Fruit fly (Drosophila melanogaster) whole organism, embryonic: Measurements from ENCODE around the gene Pmm2.

Experiments
- Abd-B ChIP-seq: fragments of 200-800 bp; sonication (Bioruptor generic); optimal IDR thresholded peaks from 2 replicates; lab custom pipeline; 2018; ENCODE audit warnings: missing biosample characterization, mild to moderate bottlenecking, missing genetic modification characterization, moderate library complexity
- Antp ChIP-seq: fragments of 200-800 bp; sonication (Bioruptor generic); optimal IDR thresholded peaks from 3 replicates; lab custom pipeline; 2016; ENCODE audit warnings: missing biosample characterization, missing genetic modification characterization
- CG10654 ChIP-seq: fragments of 200-800 bp; sonication (Bioruptor generic); optimal IDR thresholded peaks from 2 replicates; lab custom pipeline; 2016; ENCODE audit warnings: missing biosample characterization, missing genetic modification characterization
- CG11398 ChIP-seq: fragments of 200-800 bp; sonication (Bioruptor generic); optimal IDR thresholded peaks from 2 replicates; lab custom pipeline; 2016; ENCODE audit warnings: missing biosample characterization, missing genetic modification characterization
- CG12391 ChIP-seq: fragments of 200-800 bp; sonication (Bioruptor generic); optimal IDR thresholded peaks from 3 replicates; lab custom pipeline; 2018; ENCODE audit warnings: missing biosample characterization, mild to moderate bottlenecking, missing genetic modification characterization, moderate library complexity
- CG12659 ChIP-seq: fragments of 200-800 bp; sonication (Bioruptor generic); optimal IDR thresholded peaks from 3 replicates; lab custom pipeline; 2017; ENCODE audit warnings: mild to moderate bottlenecking, missing biosample characterization, missing genetic modification reagents, missing genetic modification characterization
- CG15073 ChIP-seq: fragments of 200-800 bp; sonication (Bioruptor generic); optimal IDR thresholded peaks from 2 replicates; lab custom pipeline; 2016; ENCODE audit warnings: missing biosample characterization, missing genetic modification characterization
- CG2712 ChIP-seq: fragments of 200-800 bp; optimal IDR thresholded peaks from 3 replicates; lab custom pipeline; 2019; ENCODE audit warnings: missing biosample characterization, mild to moderate bottlenecking, missing genetic modification characterization, moderate library complexity
- CG31224 ChIP-seq: fragments of 200-800 bp; sonication (Bioruptor generic); IDR thresholded peaks from 2 replicates; pipeline ENCODE4 v1.3.6; 2022; ENCODE audit warnings: missing biosample characterization, missing genetic modification characterization
- CG3163 ChIP-seq: fragments of 200-800 bp; sonication (Bioruptor generic); optimal IDR thresholded peaks from 3 replicates; lab custom pipeline; 2016; ENCODE audit warnings: missing biosample characterization, missing genetic modification characterization
- CG32532 ChIP-seq: fragments of 200-800 bp; sonication (Bioruptor generic); IDR thresholded peaks from 2 replicates; pipeline ENCODE4 v1.3.6; 2022; ENCODE audit warnings: missing biosample characterization, missing genetic modification characterization
- CG32767 ChIP-seq: fragments of 200-800 bp; sonication (Bioruptor generic); IDR thresholded peaks from 2 replicates; pipeline ENCODE4 v1.3.6; 2022; ENCODE audit warnings: missing biosample characterization, missing genetic modification characterization
- CG34224 ChIP-seq: fragments of 200-800 bp; sonication (Bioruptor generic); IDR thresholded peaks from 3 replicates; pipeline ENCODE4 v1.3.6; 2022; ENCODE audit warnings: missing biosample characterization, missing genetic modification characterization; ENCODE audit not compliant: partially characterized antibody
- CG3838 ChIP-seq: fragments of 200-800 bp; sonication (Bioruptor generic); optimal IDR thresholded peaks from 3 replicates; lab custom pipeline; 2016; ENCODE audit warnings: missing biosample characterization, missing genetic modification characterization
- CG4282 ChIP-seq: fragments of 200-800 bp; sonication (Bioruptor generic); optimal IDR thresholded peaks from 2 replicates; lab custom pipeline; 2016; ENCODE audit warnings: missing biosample characterization, missing genetic modification characterization
- CG6272 ChIP-seq: fragments of 200-800 bp; sonication (Bioruptor generic); IDR thresholded peaks from 2 replicates; pipeline ENCODE4 v1.3.6; 2022; ENCODE audit warnings: missing biosample characterization, missing genetic modification characterization
- CG7786 ChIP-seq: fragments of 200-800 bp; sonication (Bioruptor generic); optimal IDR thresholded peaks from 2 replicates; lab custom pipeline; 2016; ENCODE audit warnings: missing biosample characterization, missing genetic modification characterization
- CG8765 ChIP-seq: fragments of 200-800 bp; sonication (Bioruptor generic); IDR thresholded peaks from 2 replicates; pipeline ENCODE4 v1.3.6; 2022; ENCODE audit warnings: missing biosample characterization, missing genetic modification characterization
- CoRest ChIP-seq: fragments of 200-800 bp; sonication (Bioruptor generic); optimal IDR thresholded peaks from 3 replicates; lab custom pipeline; 2018; ENCODE audit warnings: missing biosample characterization, mild to moderate bottlenecking, missing genetic modification characterization, moderate library complexity
- Deaf1 ChIP-seq: fragments of 200-800 bp; optimal IDR thresholded peaks from 3 replicates; lab custom pipeline; 2019; ENCODE audit warnings: missing biosample characterization, mild to moderate bottlenecking, missing genetic modification characterization, moderate library complexity
- Gug ChIP-seq: fragments of 200-800 bp; sonication (Bioruptor generic); IDR thresholded peaks from 4 replicates; pipeline ENCODE4 v1.3.6; 2022; ENCODE audit warnings: missing biosample characterization, missing genetic modification characterization
- Hey ChIP-seq: fragments of 200-800 bp; sonication (Bioruptor generic); optimal IDR thresholded peaks from 3 replicates; lab custom pipeline; 2018; ENCODE audit warnings: missing biosample characterization, mild to moderate bottlenecking, missing genetic modification characterization
- HmgZ ChIP-seq: fragments of 200-800 bp; sonication (Bioruptor generic); optimal IDR thresholded peaks from 2 replicates; lab custom pipeline; 2018; ENCODE audit warnings: missing biosample characterization, mild to moderate bottlenecking, missing genetic modification characterization
- Hsf ChIP-seq: fragments of 200-800 bp; sonication (Bioruptor generic); optimal IDR thresholded peaks from 3 replicates; lab custom pipeline; 2016; ENCODE audit warnings: missing biosample characterization, missing genetic modification characterization
- NC2α ChIP-seq: fragments of 200-800 bp; sonication (Bioruptor generic); optimal IDR thresholded peaks from 2 replicates; lab custom pipeline; 2016; ENCODE audit warnings: missing biosample characterization, missing genetic modification characterization
- Oli ChIP-seq: fragments of 200-800 bp; sonication (Bioruptor generic); optimal IDR thresholded peaks from 2 replicates; lab custom pipeline; 2018; ENCODE audit warnings: missing biosample characterization, mild to moderate bottlenecking, missing genetic modification characterization, moderate library complexity
- Optix ChIP-seq: fragments of 200-800 bp; sonication (Bioruptor generic); IDR thresholded peaks from 3 replicates; pipeline ENCODE4 v1.3.6; 2022; ENCODE audit warnings: missing biosample characterization, missing genetic modification characterization
- Ptx1 ChIP-seq: fragments of 200-800 bp; sonication (Bioruptor generic); IDR thresholded peaks from 2 replicates; pipeline ENCODE4 v1.3.6; 2022; ENCODE audit warnings: missing biosample characterization, missing genetic modification characterization
- Rfx ChIP-seq: fragments of 200-800 bp; sonication (Bioruptor generic); IDR thresholded peaks from 2 replicates; pipeline ENCODE4 v1.3.6; 2022; ENCODE audit warnings: missing biosample characterization, missing genetic modification characterization
- Six4 ChIP-seq: fragments of 200-800 bp; sonication (Bioruptor generic); optimal IDR thresholded peaks from 2 replicates; lab custom pipeline; 2016; ENCODE audit warnings: missing biosample characterization, missing genetic modification characterization
- ara ChIP-seq: fragments of 200-800 bp; sonication (Bioruptor generic); IDR thresholded peaks from 2 replicates; pipeline ENCODE4 v1.3.6; 2022; ENCODE audit warnings: missing biosample characterization, missing genetic modification characterization
- bcd ChIP-seq: fragments of 200-800 bp; sonication (Bioruptor generic); optimal IDR thresholded peaks from 2 replicates; lab custom pipeline; 2017; ENCODE audit warnings: missing biosample characterization, mild to moderate bottlenecking, missing genetic modification characterization
- cg ChIP-seq: fragments of 200-800 bp; sonication (Bioruptor generic); optimal IDR thresholded peaks from 3 replicates; lab custom pipeline; 2019; ENCODE audit warnings: missing biosample characterization, mild to moderate bottlenecking, missing genetic modification characterization, moderate library complexity
- crp ChIP-seq, 2 experiments: fragments of 200-800 bp; sonication (Bioruptor generic); optimal IDR thresholded peaks; 2 replicates in 1 of 2; 3 replicates in 1 of 2; lab custom pipeline; 2017; ENCODE audit warnings: missing biosample characterization in 2 of 2, missing genetic modification characterization in 2 of 2, mild to moderate bottlenecking in 1 of 2, moderate library complexity in 1 of 2
- dimm ChIP-seq: fragments of 200-800 bp; sonication (Bioruptor generic); IDR thresholded peaks from 2 replicates; pipeline ENCODE4 v1.3.6; 2022; ENCODE audit warnings: missing biosample characterization, missing genetic modification characterization
- exex ChIP-seq: fragments of 200-800 bp; sonication (Bioruptor generic); optimal IDR thresholded peaks from 4 replicates; lab custom pipeline; 2018; ENCODE audit warnings: missing biosample characterization, mild to moderate bottlenecking, missing genetic modification characterization, moderate library complexity
- h ChIP-seq: fragments of >200 bp; optimal IDR thresholded peaks from 2 replicates; lab custom pipeline; 2017
- her ChIP-seq: fragments of 200-800 bp; sonication (Bioruptor generic); optimal IDR thresholded peaks from 2 replicates; lab custom pipeline; 2016; ENCODE audit warnings: missing biosample characterization, missing genetic modification characterization
- jigr1 ChIP-seq: fragments of 200-800 bp; sonication (Bioruptor generic); IDR thresholded peaks from 3 replicates; pipeline ENCODE4 v1.3.6; 2022; ENCODE audit warnings: missing biosample characterization, missing genetic modification characterization
- ken ChIP-seq: fragments of 200-800 bp; sonication (Bioruptor generic); IDR thresholded peaks from 3 replicates; pipeline ENCODE4 v1.3.6; 2022; ENCODE audit warnings: missing biosample characterization, missing genetic modification characterization
- lbe ChIP-seq: fragments of 200-800 bp; sonication (Bioruptor generic); optimal IDR thresholded peaks from 2 replicates; lab custom pipeline; 2016; ENCODE audit warnings: missing biosample characterization, mild to moderate bottlenecking, missing genetic modification characterization
- lmd ChIP-seq: fragments of 200-800 bp; sonication (Bioruptor generic); IDR thresholded peaks from 2 replicates; pipeline ENCODE4 v1.3.6; 2022; ENCODE audit warnings: missing biosample characterization, missing genetic modification characterization
- luna ChIP-seq: fragments of 200-800 bp; sonication (Bioruptor generic); optimal IDR thresholded peaks from 2 replicates; lab custom pipeline; 2016; ENCODE audit warnings: missing biosample characterization, missing genetic modification characterization
- mam ChIP-seq: fragments of 200-800 bp; sonication (Bioruptor generic); optimal IDR thresholded peaks from 3 replicates; lab custom pipeline; 2016; ENCODE audit warnings: missing biosample characterization, missing genetic modification characterization
- mld ChIP-seq: fragments of 200-800 bp; sonication (Bioruptor generic); IDR thresholded peaks from 3 replicates; pipeline ENCODE4 v1.3.6; 2022; ENCODE audit warnings: missing biosample characterization, missing genetic modification characterization; ENCODE audit not compliant: partially characterized antibody
- nmo ChIP-seq: fragments of 200-800 bp; sonication (Bioruptor generic); optimal IDR thresholded peaks from 2 replicates; lab custom pipeline; 2018; ENCODE audit warnings: missing biosample characterization, mild to moderate bottlenecking, missing genetic modification characterization, moderate library complexity
- rib ChIP-seq: fragments of 200-800 bp; sonication (Bioruptor generic); IDR thresholded peaks from 2 replicates; pipeline ENCODE4 v1.3.6; 2022; ENCODE audit warnings: missing biosample characterization, missing genetic modification characterization
- stwl ChIP-seq: fragments of 200-800 bp; sonication (Bioruptor generic); optimal IDR thresholded peaks from 3 replicates; lab custom pipeline; 2018; ENCODE audit warnings: missing biosample characterization, mild to moderate bottlenecking, missing genetic modification characterization, moderate library complexity
- tio ChIP-seq: fragments of 200-800 bp; sonication (Bioruptor generic); optimal IDR thresholded peaks from 2 replicates; lab custom pipeline; 2017; ENCODE audit warnings: missing biosample characterization, missing genetic modification characterization, inconsistent platforms
- vvl ChIP-seq: fragments of 200-800 bp; sonication (Bioruptor generic); IDR thresholded peaks from 2 replicates; pipeline ENCODE4 v1.3.6; 2022; ENCODE audit warnings: missing biosample characterization, missing genetic modification characterization
- z ChIP-seq: fragments of 200-800 bp; sonication (Bioruptor generic); IDR thresholded peaks from 3 replicates; pipeline ENCODE4 v1.3.6; 2022; ENCODE audit warnings: missing biosample characterization, missing genetic modification characterization

The Pmm2 gene

dm6 chr3L:12514762-12515215, 19.6 kb upstream of the Pmm2 start, which contains the start of the genes sti and tral (continued):
- TF ChIP-seq exex (tag; lab: Kevin White, UChicago) = peak; percentile 64
- TF ChIP-seq Rfx = peak; percentile 92
- TF ChIP-seq jigr1 (GFP tag; lab: Robert Waterston, UW) = peak; percentile 38; the same call in 1 of the 3 replicates
- peak; percentile 83 for TF ChIP-seq CG31224
- peak; percentile 44 for TF ChIP-seq CG3838 (GFP tag; lab: Kevin White, UChicago)
- TF ChIP-seq her (GFP tag; lab: Kevin White, UChicago) = peak; percentile 87
- peak; percentile 55 for TF ChIP-seq Oli
- TF ChIP-seq crp (GFP tag; optimal IDR thresholded peaks at IDR 0.05; lab: Kevin White, UChicago) = peak in 1 of 2 experiments; percentile 53
- TF ChIP-seq cg (GFP tag; lab: Kevin White, UChicago) = no peak
- peak; percentile 95 for TF ChIP-seq CG7786 (GFP tag; lab: Kevin White, UChicago)
- TF ChIP-seq HmgZ (tag; lab: Kevin White, UChicago) = peak; percentile 95
- TF ChIP-seq CG4282 = peak; percentile 90
- TF ChIP-seq CG12391 (tag; lab: Kevin White, UChicago) = peak; percentile 90
- TF ChIP-seq lbe (GFP tag; lab: Kevin White, UChicago) = peak; percentile 80
- TF ChIP-seq Optix (GFP tag; lab: Robert Waterston, UW) = peak; percentile 83; the same call in 2 of the 3 replicates
- TF ChIP-seq ken = peak; percentile 87
- peak; percentile 92 for TF ChIP-seq vvl (GFP tag; lab: Robert Waterston, UW)
- peak; percentile 96 for TF ChIP-seq Antp (GFP tag; lab: Kevin White, UChicago)
- 0 out of 2 replicates have a peak, but pooled peaks have one; percentile 10 for TF ChIP-seq dimm (GFP tag; lab: Robert Waterston, UW)
- peak; percentile 84 for TF ChIP-seq CG2712 (tag; lab: Kevin White, UChicago)
- TF ChIP-seq CG32767 (GFP tag; lab: Robert Waterston, UW) = peak; percentile 67; the same call in 1 of the 2 replicates
- TF ChIP-seq z = no peak
- TF ChIP-seq CG10654 (GFP tag; lab: Kevin White, UChicago) = peak; percentile 85
- TF ChIP-seq h (lab: Kevin White, UChicago) = no peak
- no peak for TF ChIP-seq Abd-B
- TF ChIP-seq CG3163 (GFP tag; lab: Kevin White, UChicago) = peak; percentile 82
- peak; percentile 70 for TF ChIP-seq Six4 (GFP tag; lab: Kevin White, UChicago)
- TF ChIP-seq bcd = peak; percentile 89
- peak; percentile 89 for TF ChIP-seq CoRest (tag; lab: Kevin White, UChicago)
- TF ChIP-seq lmd (GFP tag; lab: Robert Waterston, UW) = peak; percentile 84
- TF ChIP-seq CG11398 (GFP tag; lab: Kevin White, UChicago) = peak; percentile 77
- TF ChIP-seq ara (GFP tag; lab: Robert Waterston, UW) = peak; percentile 87
- TF ChIP-seq Hey (tag; lab: Kevin White, UChicago) = peak; percentile 58
- TF ChIP-seq luna (GFP tag; lab: Kevin White, UChicago) = peak; percentile 88
- TF ChIP-seq tio (GFP tag; lab: Kevin White, UChicago) = no peak
- TF ChIP-seq mld (GFP tag; lab: Robert Waterston, UW) = no peak
- no peak for TF ChIP-seq CG15073 (GFP tag; lab: Kevin White, UChicago)
- TF ChIP-seq Hsf = peak; percentile 95
- TF ChIP-seq mam (GFP tag; lab: Kevin White, UChicago) = peak; percentile 97
- TF ChIP-seq CG32532 (GFP tag; lab: Robert Waterston, UW) = peak; percentile 89
- peak; percentile 86 for TF ChIP-seq stwl (tag; lab: Kevin White, UChicago)
- 0 out of 3 replicates have a peak, but pooled peaks have one; percentile 15 for TF ChIP-seq CG34224 (GFP tag; lab: Robert Waterston, UW)
- TF ChIP-seq CG8765 = peak; percentile 74
- peak; percentile 85 for TF ChIP-seq rib
- TF ChIP-seq CG6272 = peak; percentile 87
- TF ChIP-seq nmo (GFP tag; lab: Kevin White, UChicago) = peak; percentile 88
- peak; percentile 90 for TF ChIP-seq Ptx1 (GFP tag; lab: Robert Waterston, UW)
- TF ChIP-seq NC2α (GFP tag; lab: Kevin White, UChicago) = peak; percentile 89
- TF ChIP-seq CG12659 (GFP tag; lab: Kevin White, UChicago) = peak; percentile 92
- peak; percentile 76 for TF ChIP-seq Deaf1 (tag; lab: Kevin White, UChicago)
- TF ChIP-seq Gug (GFP tag; lab: Robert Waterston, UW) = peak; percentile 91
